Worm (Caenorhabditis elegans) whole organism, midembryonic: ENCODE results near the gene lips-7.

Source experiments
- flt-1 ChIP-seq: fragments of 200-800 bp; sonication (Bioruptor generic); IDR thresholded peaks from 2 replicates; pipeline ENCODE4 v1.3.6; 2022; ENCODE audit warnings: missing genetic modification characterization, missing compliant biosample characterization
- ztf-23 ChIP-seq: fragments of 200-800 bp; sonication (Bioruptor generic); IDR thresholded peaks from 2 replicates; pipeline ENCODE4 v1.3.6; 2022; ENCODE audit warnings: missing genetic modification reagents, missing genetic modification characterization, missing compliant biosample characterization
- ztf-29 ChIP-seq: fragments of 200-800 bp; sonication (Bioruptor generic); IDR thresholded peaks from 2 replicates; pipeline ENCODE4 v1.3.6; 2022; ENCODE audit warnings: missing genetic modification reagents, missing genetic modification characterization, missing compliant biosample characterization

DNA sequence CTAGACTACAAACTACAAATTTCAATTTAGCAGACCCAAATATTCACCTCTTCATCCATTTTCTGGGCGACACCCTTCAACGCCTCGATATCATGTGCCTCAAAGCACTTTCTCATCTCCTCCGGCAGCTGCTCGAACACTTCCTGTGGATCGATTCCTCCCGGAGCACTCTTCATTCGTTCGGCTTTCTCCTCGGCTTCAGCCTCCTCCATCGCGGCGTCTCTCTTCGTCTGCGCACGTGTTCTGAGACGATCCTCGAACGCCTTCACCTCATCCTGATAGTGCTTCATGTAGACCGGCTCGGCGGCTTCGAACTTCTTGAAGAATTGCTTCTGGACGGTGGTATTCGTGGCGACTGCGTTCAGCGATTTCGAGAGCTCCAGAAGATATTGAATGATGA is 27.1 kb downstream of the lips-7 start:
- TF ChIP-seq flt-1 (GFP tag; lab: Robert Waterston, UW): no peak
- no peak for TF ChIP-seq ztf-29
- no peak for TF ChIP-seq ztf-23 (GFP tag; lab: Robert Waterston, UW)
